Fruit fly (Drosophila melanogaster) whole organism, wandering third instar larva: ENCODE results near the gene Sfp33A1.

ENCODE experiments used
- Dif ChIP-seq: fragments of 200-275, 200-300 bp; sonication (Bioruptor generic); optimal IDR thresholded peaks from 2 replicates; lab custom pipeline; 2018; ENCODE audit warnings: missing biosample characterization, missing genetic modification characterization; ENCODE audit not compliant: partially characterized antibody
- pan ChIP-seq: fragments of >200 bp; optimal IDR thresholded peaks from 2 replicates; lab custom pipeline; 2017

dm6 chr2L:11737648-11738047 is 16.7 kb downstream of the Sfp33A1 start:
- TF ChIP-seq Dif (GFP tag; lab: Kevin White, UChicago) (no peak), pan (lab: Kevin White, UChicago) (no peak)
